Worm (Caenorhabditis elegans) whole organism, mixed stage, embryonic: ENCODE measurements around the gene F01G4.4.

Experiments
- M03D4.4 ChIP-seq: sonication (generic microtip); optimal IDR thresholded peaks from 2 replicates; lab custom pipeline; 2017; ENCODE audit warnings: mild to moderate bottlenecking, missing genetic modification characterization, missing compliant biosample characterization
- blmp-1 ChIP-seq: fragments of 150-350 bp; optimal IDR thresholded peaks from 2 replicates; lab custom pipeline; 2014; ENCODE audit warnings: missing biosample characterization, missing genetic modification characterization
- ceh-43 ChIP-seq: fragments of 200-800 bp; sonication (Bioruptor generic); optimal IDR thresholded peaks from 2 replicates; lab custom pipeline; 2018; ENCODE audit warnings: mild to moderate bottlenecking, missing genetic modification characterization, moderate library complexity, missing compliant biosample characterization
- drap-1 ChIP-seq: fragments of 200-800 bp; sonication (Bioruptor generic); optimal IDR thresholded peaks from 3 replicates; lab custom pipeline; 2018; ENCODE audit warnings: mild to moderate bottlenecking, missing genetic modification characterization, missing compliant biosample characterization
- lsy-2 ChIP-seq: fragments of 150-350 bp; optimal IDR thresholded peaks from 2 replicates; lab custom pipeline; 2014; ENCODE audit warnings: missing biosample characterization, missing genetic modification characterization
- nhr-12 ChIP-seq: fragments of 150-350 bp; optimal IDR thresholded peaks from 2 replicates; lab custom pipeline; 2014; ENCODE audit warnings: missing biosample characterization, missing genetic modification characterization
- nhr-237 ChIP-seq: fragments of 150-350 bp; optimal IDR thresholded peaks from 2 replicates; lab custom pipeline; 2014; ENCODE audit warnings: missing biosample characterization, missing genetic modification characterization
- nhr-28 ChIP-seq: fragments of 150-350 bp; optimal IDR thresholded peaks from 2 replicates; lab custom pipeline; 2014; ENCODE audit warnings: missing biosample characterization, missing genetic modification characterization
- nhr-76 ChIP-seq: sonication (generic microtip); optimal IDR thresholded peaks from 2 replicates; lab custom pipeline; 2017; ENCODE audit warnings: missing biosample characterization, missing genetic modification characterization
- sptf-1 ChIP-seq: sonication (generic microtip); optimal IDR thresholded peaks from 2 replicates; lab custom pipeline; 2017; ENCODE audit warnings: mild to moderate bottlenecking, missing genetic modification characterization, moderate library complexity, missing compliant biosample characterization
- unc-120 ChIP-seq: sonication (generic microtip); optimal IDR thresholded peaks from 2 replicates; lab custom pipeline; 2017; ENCODE audit warnings: missing genetic modification characterization, missing compliant biosample characterization; ENCODE audit not compliant: poor library complexity, severe bottlenecking
- zip-8 ChIP-seq: fragments of 150-350 bp; optimal IDR thresholded peaks from 2 replicates; lab custom pipeline; 2014; ENCODE audit warnings: missing biosample characterization, missing genetic modification characterization
- ztf-11 ChIP-seq: fragments of 150-350 bp; optimal IDR thresholded peaks from 2 replicates; lab custom pipeline; 2014; ENCODE audit warnings: missing biosample characterization, missing genetic modification characterization

DNA sequence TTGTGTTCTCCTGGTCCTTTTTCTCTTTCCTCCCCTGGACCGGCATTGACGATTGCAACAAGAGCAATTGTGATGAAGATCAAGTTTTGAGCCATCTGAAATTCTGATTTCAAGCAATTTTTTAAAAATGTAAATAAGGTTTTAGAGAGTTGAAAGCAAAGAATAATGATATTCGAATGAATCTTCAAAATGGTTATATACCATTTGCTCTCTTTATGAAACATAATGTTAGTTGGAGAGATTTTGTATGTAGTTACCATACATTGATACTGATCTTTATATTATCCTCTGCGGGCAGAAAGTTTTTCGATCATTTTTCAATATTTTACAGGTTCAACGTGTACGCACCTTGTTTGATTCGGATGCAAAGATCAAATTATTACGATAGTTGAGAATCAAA lies 37.4 kb upstream of the F01G4.4 start, which contains the start of gene srlf-24:
- TF ChIP-seq sptf-1 (no peak), blmp-1 (tag; lab: Kevin White, UChicago) (no peak), nhr-237 (tag; lab: Kevin White, UChicago) (no peak), M03D4.4 (tag; lab: Kevin White, UChicago) (no peak), unc-120 (tag; lab: Kevin White, UChicago) (no peak), ztf-11 (tag; lab: Kevin White, UChicago) (no peak), nhr-12 (tag; lab: Kevin White, UChicago) (no peak), ceh-43 (GFP tag; lab: Kevin White, UChicago) (no peak), nhr-76 (no peak), nhr-28 (no peak), zip-8 (tag; lab: Kevin White, UChicago) (no peak), lsy-2 (no peak), drap-1 (GFP tag; lab: Kevin White, UChicago) (no peak)
